Fruit fly (Drosophila melanogaster) whole organism, embryonic: ENCODE data around the gene mat.
A peak's percentile ranks its signal among the peaks of the same experiment; 100 is the strongest.

ENCODE experiments used
- Atf3 ChIP-seq: fragments of 200-800 bp; sonication (Bioruptor generic); optimal IDR thresholded peaks from 3 replicates; lab custom pipeline; 2016; ENCODE audit warnings: missing biosample characterization, missing genetic modification characterization
- CG10654 ChIP-seq: fragments of 200-800 bp; sonication (Bioruptor generic); optimal IDR thresholded peaks from 2 replicates; lab custom pipeline; 2016; ENCODE audit warnings: missing biosample characterization, missing genetic modification characterization
- CG10959 ChIP-seq: fragments of 200-800 bp; sonication (Bioruptor generic); IDR thresholded peaks from 2 replicates; pipeline ENCODE4 v1.3.6; 2022; ENCODE audit warnings: missing biosample characterization, missing genetic modification characterization
- CG11695 ChIP-seq: fragments of 200-800 bp; sonication (Bioruptor generic); IDR thresholded peaks from 3 replicates; pipeline ENCODE4 v1.3.6; 2022; ENCODE audit warnings: missing biosample characterization, missing genetic modification characterization
- CG11723 ChIP-seq: fragments of 200-800 bp; sonication (Bioruptor generic); optimal IDR thresholded peaks from 2 replicates; lab custom pipeline; 2017; ENCODE audit warnings: missing biosample characterization, mild to moderate bottlenecking, missing genetic modification characterization
- CG12299 ChIP-seq: fragments of 200-800 bp; sonication (Bioruptor generic); optimal IDR thresholded peaks from 2 replicates; lab custom pipeline; 2018; ENCODE audit warnings: missing biosample characterization, mild to moderate bottlenecking, missing genetic modification characterization
- CG13123 ChIP-seq: fragments of 200-800 bp; sonication (Bioruptor generic); optimal IDR thresholded peaks from 2 replicates; lab custom pipeline; 2016; ENCODE audit warnings: missing biosample characterization, missing genetic modification characterization
- CG13894 ChIP-seq: fragments of 200-800 bp; sonication (Bioruptor generic); optimal IDR thresholded peaks from 3 replicates; lab custom pipeline; 2018; ENCODE audit warnings: missing biosample characterization, mild to moderate bottlenecking, missing genetic modification characterization, moderate library complexity
- CG15269 ChIP-seq: fragments of 200-800 bp; sonication (Bioruptor generic); optimal IDR thresholded peaks from 2 replicates; lab custom pipeline; 2018; ENCODE audit warnings: missing biosample characterization, mild to moderate bottlenecking, missing genetic modification characterization, moderate library complexity
- CG17829 ChIP-seq: fragments of 200-800 bp; optimal IDR thresholded peaks from 2 replicates; lab custom pipeline; 2019; ENCODE audit warnings: missing biosample characterization, mild to moderate bottlenecking, missing genetic modification characterization, moderate library complexity
- CG18619 ChIP-seq: fragments of 200-800 bp; sonication (Bioruptor generic); optimal IDR thresholded peaks from 3 replicates; lab custom pipeline; 2017; ENCODE audit warnings: missing biosample characterization, mild to moderate bottlenecking, missing genetic modification characterization
- CG3163 ChIP-seq: fragments of 200-800 bp; sonication (Bioruptor generic); optimal IDR thresholded peaks from 3 replicates; lab custom pipeline; 2016; ENCODE audit warnings: missing biosample characterization, missing genetic modification characterization
- CG4854 ChIP-seq: fragments of 200-800 bp; sonication (Bioruptor generic); optimal IDR thresholded peaks from 2 replicates; lab custom pipeline; 2016; ENCODE audit warnings: missing biosample characterization, missing genetic modification characterization, inconsistent platforms
- CG7556 ChIP-seq: fragments of 200-800 bp; sonication (Bioruptor generic); optimal IDR thresholded peaks from 2 replicates; lab custom pipeline; 2017; ENCODE audit warnings: missing biosample characterization, mild to moderate bottlenecking, missing genetic modification characterization
- CG8089 ChIP-seq: fragments of 200-800 bp; sonication (Bioruptor generic); optimal IDR thresholded peaks from 3 replicates; lab custom pipeline; 2016; ENCODE audit warnings: missing biosample characterization, missing genetic modification characterization
- CoRest ChIP-seq: fragments of 200-800 bp; sonication (Bioruptor generic); optimal IDR thresholded peaks from 3 replicates; lab custom pipeline; 2018; ENCODE audit warnings: missing biosample characterization, mild to moderate bottlenecking, missing genetic modification characterization, moderate library complexity
- D ChIP-seq, 2 experiments: fragments of 200-800 bp in 1 of 2; fragments of >200 bp in 1 of 2; sonication (Bioruptor generic) in 1 of 2; optimal IDR thresholded peaks; 2 replicates in 1 of 2; 3 replicates in 1 of 2; lab custom pipeline; 2017; ENCODE audit warnings: mild to moderate bottlenecking in 1 of 2, missing biosample characterization in 1 of 2, missing genetic modification characterization in 1 of 2, missing genetic modification reagents in 1 of 2
- D19A ChIP-seq: fragments of 200-800 bp; optimal IDR thresholded peaks from 3 replicates; lab custom pipeline; 2019; ENCODE audit warnings: missing biosample characterization, mild to moderate bottlenecking, missing genetic modification characterization, moderate library complexity
- Deaf1 ChIP-seq: fragments of 200-800 bp; optimal IDR thresholded peaks from 3 replicates; lab custom pipeline; 2019; ENCODE audit warnings: missing biosample characterization, mild to moderate bottlenecking, missing genetic modification characterization, moderate library complexity
- Drgx ChIP-seq: fragments of 200-800 bp; sonication (Bioruptor generic); IDR thresholded peaks from 2 replicates; pipeline ENCODE4 v1.3.6; 2022; ENCODE audit warnings: missing biosample characterization, missing genetic modification characterization
- HLH54F ChIP-seq: fragments of 200-800 bp; sonication (Bioruptor generic); optimal IDR thresholded peaks from 3 replicates; lab custom pipeline; 2016; ENCODE audit warnings: missing biosample characterization, missing genetic modification characterization
- HLHmδ ChIP-seq: fragments of 200-800 bp; sonication (Bioruptor generic); optimal IDR thresholded peaks from 2 replicates; lab custom pipeline; 2018; ENCODE audit warnings: missing biosample characterization, mild to moderate bottlenecking, missing genetic modification characterization, moderate library complexity
- Hand ChIP-seq: fragments of 200-800 bp; sonication (Bioruptor generic); optimal IDR thresholded peaks from 2 replicates; lab custom pipeline; 2017; ENCODE audit warnings: mild to moderate bottlenecking, missing biosample characterization, missing genetic modification reagents, missing genetic modification characterization
- Neu2 ChIP-seq: fragments of 200-800 bp; sonication (Bioruptor generic); optimal IDR thresholded peaks from 3 replicates; lab custom pipeline; 2016; ENCODE audit warnings: missing biosample characterization, missing genetic modification characterization, borderline replicate concordance
- Ravus ChIP-seq: fragments of 200-800 bp; sonication (Bioruptor generic); IDR thresholded peaks from 2 replicates; pipeline ENCODE4 v1.3.6; 2022; ENCODE audit warnings: missing biosample characterization, missing genetic modification characterization
- Sin3A ChIP-seq: fragments of >200 bp; optimal IDR thresholded peaks from 2 replicates; lab custom pipeline; 2018
- ap ChIP-seq: fragments of 200-800 bp; sonication (Bioruptor generic); IDR thresholded peaks from 2 replicates; pipeline ENCODE4 v1.3.6; 2022; ENCODE audit warnings: missing biosample characterization, missing genetic modification characterization
- bsh ChIP-seq, 2 experiments: fragments of 200-800 bp; sonication (Bioruptor generic); optimal IDR thresholded peaks; 2 replicates each; lab custom pipeline; 2017 to 2018; ENCODE audit warnings: mild to moderate bottlenecking in 2 of 2, missing biosample characterization in 2 of 2, missing genetic modification characterization in 2 of 2, moderate library complexity in 1 of 2
- chif ChIP-seq, 2 experiments: fragments of 200-800 bp; sonication (Bioruptor generic); optimal IDR thresholded peaks; 3 replicates each; lab custom pipeline; 2016; ENCODE audit warnings: missing biosample characterization in 2 of 2, missing genetic modification characterization in 2 of 2
- chn ChIP-seq: fragments of 200-800 bp; sonication (Bioruptor generic); optimal IDR thresholded peaks from 2 replicates; lab custom pipeline; 2016; ENCODE audit warnings: missing biosample characterization, missing genetic modification characterization
- crol ChIP-seq: fragments of 200-800 bp; sonication (Bioruptor generic); IDR thresholded peaks from 2 replicates; pipeline ENCODE4 v1.3.6; 2022; ENCODE audit warnings: missing biosample characterization, missing genetic modification characterization
- dysf ChIP-seq: fragments of 200-800 bp; sonication (Bioruptor generic); IDR thresholded peaks from 3 replicates; pipeline ENCODE4 v1.3.6; 2022; ENCODE audit warnings: missing biosample characterization, missing genetic modification characterization
- eve ChIP-seq, 2 experiments: fragments of >200 bp; optimal IDR thresholded peaks; 2 replicates each; lab custom pipeline; 2017; ENCODE audit warnings: missing biosample characterization in 2 of 2, missing genetic modification characterization in 2 of 2
- exex ChIP-seq: fragments of 200-800 bp; sonication (Bioruptor generic); optimal IDR thresholded peaks from 4 replicates; lab custom pipeline; 2018; ENCODE audit warnings: missing biosample characterization, mild to moderate bottlenecking, missing genetic modification characterization, moderate library complexity
- insv ChIP-seq, 2 experiments: fragments of 200-800 bp; sonication (Bioruptor generic); optimal IDR thresholded peaks; 3 replicates each; lab custom pipeline; 2016 to 2018; ENCODE audit warnings: missing biosample characterization in 2 of 2, missing genetic modification characterization in 2 of 2
- jigr1 ChIP-seq: fragments of 200-800 bp; sonication (Bioruptor generic); IDR thresholded peaks from 3 replicates; pipeline ENCODE4 v1.3.6; 2022; ENCODE audit warnings: missing biosample characterization, missing genetic modification characterization
- knrl ChIP-seq: fragments of 200-800 bp; sonication (Bioruptor generic); IDR thresholded peaks from 3 replicates; pipeline ENCODE4 v1.3.6; 2022; ENCODE audit warnings: missing biosample characterization, missing genetic modification characterization; ENCODE audit not compliant: partially characterized antibody
- nau ChIP-seq: fragments of 200-800 bp; sonication (Bioruptor generic); optimal IDR thresholded peaks from 3 replicates; lab custom pipeline; 2017; ENCODE audit warnings: missing biosample characterization, mild to moderate bottlenecking, missing genetic modification characterization, missing genetic modification reagents
- odd ChIP-seq: fragments of 200-800 bp; sonication (Bioruptor generic); optimal IDR thresholded peaks from 2 replicates; lab custom pipeline; 2017; ENCODE audit warnings: missing biosample characterization, mild to moderate bottlenecking, missing genetic modification characterization
- org-1 ChIP-seq: fragments of 200-800 bp; sonication (Bioruptor generic); optimal IDR thresholded peaks from 2 replicates; lab custom pipeline; 2017; ENCODE audit warnings: missing biosample characterization, missing genetic modification characterization
- pb ChIP-seq: fragments of 200-800 bp; sonication (Bioruptor generic); optimal IDR thresholded peaks from 3 replicates; lab custom pipeline; 2016; ENCODE audit warnings: missing biosample characterization, missing genetic modification characterization
- pita ChIP-seq: fragments of 200-800 bp; sonication (Bioruptor generic); optimal IDR thresholded peaks from 2 replicates; lab custom pipeline; 2017; ENCODE audit warnings: missing biosample characterization, mild to moderate bottlenecking, missing genetic modification characterization
- pros ChIP-seq: fragments of 200-800 bp; sonication (Bioruptor generic); optimal IDR thresholded peaks from 3 replicates; lab custom pipeline; 2019; ENCODE audit warnings: missing biosample characterization, mild to moderate bottlenecking, missing genetic modification characterization, moderate library complexity
- scrt ChIP-seq: fragments of 200-800 bp; sonication (Bioruptor generic); optimal IDR thresholded peaks from 2 replicates; lab custom pipeline; 2018; ENCODE audit warnings: missing biosample characterization, mild to moderate bottlenecking, missing genetic modification characterization, moderate library complexity
- so ChIP-seq: fragments of 200-800 bp; sonication (Bioruptor generic); IDR thresholded peaks from 3 replicates; pipeline ENCODE4 v1.3.6; 2022; ENCODE audit warnings: missing biosample characterization, missing genetic modification characterization
- tin ChIP-seq: fragments of 200-800 bp; sonication (Bioruptor generic); optimal IDR thresholded peaks from 3 replicates; lab custom pipeline; 2016; ENCODE audit warnings: missing biosample characterization, missing genetic modification characterization
- tll ChIP-seq, 2 experiments: fragments of 200-800 bp in 1 of 2; fragments of >200 bp in 1 of 2; sonication (Bioruptor generic) in 1 of 2; optimal IDR thresholded peaks; 2 replicates each; lab custom pipeline; 2017 to 2019; ENCODE audit warnings: missing biosample characterization in 2 of 2, missing genetic modification characterization in 2 of 2, mild to moderate bottlenecking in 1 of 2, moderate library complexity in 1 of 2
- unpg ChIP-seq: fragments of 200-800 bp; sonication (Bioruptor generic); optimal IDR thresholded peaks from 3 replicates; lab custom pipeline; 2018; ENCODE audit warnings: missing biosample characterization, mild to moderate bottlenecking, missing genetic modification characterization, moderate library complexity
- vfl ChIP-seq: fragments of 200-800 bp; sonication (Bioruptor generic); optimal IDR thresholded peaks from 2 replicates; lab custom pipeline; 2016; ENCODE audit warnings: missing biosample characterization, missing genetic modification characterization
- vvl ChIP-seq: fragments of 200-800 bp; sonication (Bioruptor generic); IDR thresholded peaks from 2 replicates; pipeline ENCODE4 v1.3.6; 2022; ENCODE audit warnings: missing biosample characterization, missing genetic modification characterization

mat gene

dm6 chr3L:900466-901249 is 2.0 kb upstream of the mat start (continued):
- TF ChIP-seq odd (GFP tag; lab: Kevin White, UChicago) (no peak), Hand (no peak), scrt (GFP tag; lab: Kevin White, UChicago) (peak; percentile 91), Sin3A (lab: Kevin White, UChicago) (no peak), Neu2 (GFP tag; lab: Kevin White, UChicago) (no peak), D19A (tag; lab: Kevin White, UChicago) (no peak), CG8089 (no peak), vvl (GFP tag; lab: Robert Waterston, UW) (no peak), pros (peak; percentile 90), HLH54F (GFP tag; lab: Kevin White, UChicago) (no peak), jigr1 (GFP tag; lab: Robert Waterston, UW) (no peak), tll (GFP tag; optimal IDR thresholded peaks at IDR 0.05; lab: Kevin White, UChicago) (no peak), CG11723 (GFP tag; lab: Kevin White, UChicago) (no peak), dysf (GFP tag; lab: Robert Waterston, UW) (no peak), HLHmδ (peak; percentile 42), unpg (no peak), org-1 (GFP tag; lab: Kevin White, UChicago) (no peak), CG12299 (tag; lab: Kevin White, UChicago) (no peak), CG17829 (no peak), CG11695 (GFP tag; lab: Robert Waterston, UW) (no peak), crol (GFP tag; lab: Robert Waterston, UW) (peak; percentile 60), tin (GFP tag; lab: Kevin White, UChicago) (no peak), CG4854 (no peak), CG7556 (GFP tag; lab: Kevin White, UChicago) (no peak), Deaf1 (tag; lab: Kevin White, UChicago) (no peak), Atf3 (GFP tag; lab: Kevin White, UChicago) (no peak), exex (tag; lab: Kevin White, UChicago) (no peak), chif (GFP tag; optimal IDR thresholded peaks at IDR 0.05; lab: Kevin White, UChicago) (no peak), eve (GFP tag; optimal IDR thresholded peaks at IDR 0.05; lab: Kevin White, UChicago) (no peak), nau (GFP tag; lab: Kevin White, UChicago) (no peak), CG10654 (no peak), CG10959 (GFP tag; lab: Robert Waterston, UW) (no peak), CG15269 (no peak), CG3163 (no peak), D (optimal IDR thresholded peaks at IDR 0.05; lab: Kevin White, UChicago) (peak; percentile 5), D (GFP tag; optimal IDR thresholded peaks at IDR 0.05; lab: Kevin White, UChicago) (no peak), pita (GFP tag; lab: Kevin White, UChicago) (no peak), Ravus (GFP tag; lab: Robert Waterston, UW) (no peak), insv (GFP tag; optimal IDR thresholded peaks at IDR 0.05; lab: Kevin White, UChicago) (peak in 1 of 2 experiments; percentile 84), knrl (GFP tag; lab: Robert Waterston, UW) (no peak), bsh (GFP tag; optimal IDR thresholded peaks at IDR 0.05; lab: Kevin White, UChicago) (no peak), CG13123 (GFP tag; lab: Kevin White, UChicago) (no peak), Drgx (GFP tag; lab: Robert Waterston, UW) (no peak), so (GFP tag; lab: Robert Waterston, UW) (no peak), pb (GFP tag; lab: Kevin White, UChicago) (no peak), ap (GFP tag; lab: Robert Waterston, UW) (no peak), CG13894 (peak; percentile 31), chn (no peak), CoRest (no peak), vfl (GFP tag; lab: Kevin White, UChicago) (no peak), CG18619 (no peak)
